Fruit fly (Drosophila melanogaster): Measurements from ENCODE around the gene CG16888.

DNA sequence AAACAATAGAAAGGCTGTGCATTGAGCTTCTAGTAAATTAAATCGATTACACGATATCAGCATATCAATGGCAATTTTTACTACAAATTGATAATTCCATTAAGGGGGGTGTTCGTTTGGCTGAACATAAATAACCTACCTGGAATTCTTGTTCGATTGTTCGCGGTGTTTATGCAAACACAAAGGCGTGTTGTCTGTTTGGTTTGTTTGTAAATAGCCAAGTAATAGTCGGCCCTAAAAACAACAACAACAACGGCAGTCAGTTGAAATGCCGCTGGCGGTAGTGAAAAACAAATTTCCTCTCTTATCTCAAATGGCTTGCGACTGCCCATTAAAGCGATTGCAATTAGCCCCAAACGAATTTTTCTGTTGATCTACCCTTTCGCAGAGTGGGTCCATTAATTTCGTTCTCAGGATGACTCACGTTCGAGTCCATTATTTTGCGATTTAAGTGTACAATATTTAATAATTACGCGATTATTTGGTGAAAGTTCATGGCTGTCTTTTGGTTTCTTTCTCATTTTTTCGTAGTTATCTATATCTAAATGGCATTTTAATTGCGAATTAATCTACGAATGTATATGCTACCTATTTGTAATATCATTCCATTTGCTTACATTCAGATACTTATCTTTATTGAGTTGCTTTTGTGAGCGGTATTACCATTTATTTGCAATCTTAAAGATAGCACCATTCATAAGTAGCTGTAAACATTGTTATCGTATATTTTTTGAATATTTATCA lies 25.8 kb upstream of the CG16888 start:
- no peak for TF ChIP-seq CG8478 (optimal IDR thresholded peaks at IDR 0.05)
- TF ChIP-seq CTCF (optimal IDR thresholded peaks at IDR 0.05): no peak
